Fruit fly (Drosophila melanogaster): ENCODE measurements around the gene CG11964.

DNA sequence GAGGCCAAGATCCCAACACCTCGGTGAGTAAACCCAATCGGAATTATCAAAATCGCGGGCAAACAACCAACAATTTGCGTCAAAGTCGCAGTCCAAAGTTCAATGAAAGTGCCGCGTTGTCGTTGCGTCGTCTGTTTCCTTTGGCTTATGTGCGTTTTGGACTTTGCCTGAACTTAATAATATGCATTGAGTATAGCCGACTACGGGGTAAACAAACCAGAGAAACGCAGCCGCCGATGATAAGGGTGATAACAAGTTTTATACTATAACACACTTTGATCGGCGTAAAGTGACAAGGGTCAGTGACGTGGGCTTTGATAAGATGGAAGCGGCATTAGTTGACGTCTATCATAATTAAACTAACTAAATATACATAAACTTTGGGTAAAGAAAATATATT lies 5.1 kb downstream of the CG11964 start:
- no peak for TF ChIP-seq Hr78 (GFP tag; optimal IDR thresholded peaks at IDR 0.05)
- no peak for TF ChIP-seq tai (GFP tag; optimal IDR thresholded peaks at IDR 0.05)
- TF ChIP-seq jim (GFP tag; optimal IDR thresholded peaks at IDR 0.05): no peak
- no peak for TF ChIP-seq h (GFP tag; optimal IDR thresholded peaks at IDR 0.05)
- no peak for TF ChIP-seq lola (GFP tag; optimal IDR thresholded peaks at IDR 0.05)
- TF ChIP-seq Vsx2 (GFP tag; optimal IDR thresholded peaks at IDR 0.05; ENCODE audit: partially characterized antibody): no peak
- no peak for TF ChIP-seq HLH106 (tag; optimal IDR thresholded peaks at IDR 0.05)
- TF ChIP-seq CG32264 (GFP tag; optimal IDR thresholded peaks at IDR 0.05): no peak
- no peak for TF ChIP-seq Myc (optimal IDR thresholded peaks at IDR 0.05)
- TF ChIP-seq fru (GFP tag; optimal IDR thresholded peaks at IDR 0.05): no peak
- no peak for TF ChIP-seq Dif (GFP tag; optimal IDR thresholded peaks at IDR 0.05; ENCODE audit: partially characterized antibody)
